Fruit fly (Drosophila melanogaster) whole organism, embryonic: ENCODE measurements around the gene KdelR.

Experiments used
- Abd-B ChIP-seq: fragments of 200-800 bp; sonication (Bioruptor generic); optimal IDR thresholded peaks from 2 replicates; lab custom pipeline; 2018; ENCODE audit warnings: missing biosample characterization, mild to moderate bottlenecking, missing genetic modification characterization, moderate library complexity
- BEAF-32 ChIP-seq: fragments of 200-800 bp; sonication (Bioruptor generic); optimal IDR thresholded peaks from 3 replicates; lab custom pipeline; 2017; ENCODE audit warnings: missing biosample characterization, missing genetic modification characterization, mild to moderate bottlenecking, moderate library complexity, missing genetic modification reagents
- CG10366 ChIP-seq: fragments of 200-800 bp; sonication (Bioruptor generic); IDR thresholded peaks from 2 replicates; pipeline ENCODE4 v1.3.6; 2022; ENCODE audit warnings: missing biosample characterization, missing genetic modification characterization
- CG11398 ChIP-seq: fragments of 200-800 bp; sonication (Bioruptor generic); optimal IDR thresholded peaks from 2 replicates; lab custom pipeline; 2016; ENCODE audit warnings: missing biosample characterization, missing genetic modification characterization
- CG12236 ChIP-seq: fragments of 200-800 bp; sonication (Bioruptor generic); optimal IDR thresholded peaks from 2 replicates; lab custom pipeline; 2016; ENCODE audit warnings: missing biosample characterization, missing genetic modification characterization
- CG12744 ChIP-seq: fragments of 200-800 bp; sonication (Bioruptor generic); optimal IDR thresholded peaks from 2 replicates; lab custom pipeline; 2016; ENCODE audit warnings: missing biosample characterization, missing genetic modification characterization
- CG14050 ChIP-seq: fragments of 200-800 bp; sonication (Bioruptor generic); IDR thresholded peaks from 3 replicates; pipeline ENCODE4 v1.3.6; 2022; ENCODE audit warnings: missing biosample characterization, missing genetic modification characterization
- CG14965 ChIP-seq: fragments of 200-800 bp; sonication (Bioruptor generic); optimal IDR thresholded peaks from 2 replicates; lab custom pipeline; 2016; ENCODE audit warnings: missing biosample characterization, missing genetic modification characterization, borderline replicate concordance
- CG15269 ChIP-seq: fragments of 200-800 bp; sonication (Bioruptor generic); optimal IDR thresholded peaks from 2 replicates; lab custom pipeline; 2018; ENCODE audit warnings: missing biosample characterization, mild to moderate bottlenecking, missing genetic modification characterization, moderate library complexity
- CG15514 ChIP-seq: fragments of 200-800 bp; sonication (Bioruptor generic); optimal IDR thresholded peaks from 3 replicates; lab custom pipeline; 2017; ENCODE audit warnings: missing biosample characterization, missing genetic modification characterization, mild to moderate bottlenecking, moderate library complexity, missing genetic modification reagents
- CG16779 ChIP-seq: fragments of 200-800 bp; sonication (Bioruptor generic); IDR thresholded peaks from 2 replicates; pipeline ENCODE4 v1.3.6; 2022; ENCODE audit warnings: missing biosample characterization, missing genetic modification characterization
- CG17568 ChIP-seq: fragments of 200-800 bp; sonication (Bioruptor generic); optimal IDR thresholded peaks from 2 replicates; lab custom pipeline; 2018; ENCODE audit warnings: missing biosample characterization, mild to moderate bottlenecking, missing genetic modification characterization, moderate library complexity
- CG2889 ChIP-seq: fragments of 200-800 bp; sonication (Bioruptor generic); IDR thresholded peaks from 3 replicates; pipeline ENCODE4 v1.3.6; 2022; ENCODE audit warnings: missing biosample characterization, missing genetic modification characterization
- CG30403 ChIP-seq: fragments of 200-800 bp; sonication (Bioruptor generic); optimal IDR thresholded peaks from 3 replicates; lab custom pipeline; 2016; ENCODE audit warnings: missing biosample characterization, missing genetic modification characterization
- CG3281 ChIP-seq: fragments of 200-800 bp; sonication (Bioruptor generic); optimal IDR thresholded peaks from 3 replicates; lab custom pipeline; 2017; ENCODE audit warnings: missing biosample characterization, mild to moderate bottlenecking, missing genetic modification characterization
- CG33213 ChIP-seq: fragments of 200-800 bp; sonication (Bioruptor generic); optimal IDR thresholded peaks from 3 replicates; lab custom pipeline; 2016; ENCODE audit warnings: missing biosample characterization, missing genetic modification characterization
- CG7963 ChIP-seq: fragments of 200-800 bp; sonication (Bioruptor generic); IDR thresholded peaks from 3 replicates; pipeline ENCODE4 v1.3.6; 2022; ENCODE audit warnings: missing biosample characterization, missing genetic modification characterization; ENCODE audit not compliant: partially characterized antibody
- D19A ChIP-seq: fragments of 200-800 bp; optimal IDR thresholded peaks from 3 replicates; lab custom pipeline; 2019; ENCODE audit warnings: missing biosample characterization, mild to moderate bottlenecking, missing genetic modification characterization, moderate library complexity
- Dip3 ChIP-seq: fragments of 200-800 bp; sonication (Bioruptor generic); optimal IDR thresholded peaks from 3 replicates; lab custom pipeline; 2016; ENCODE audit warnings: missing biosample characterization, missing genetic modification characterization
- Dll ChIP-seq: fragments of 200-800 bp; sonication (Bioruptor generic); IDR thresholded peaks from 4 replicates; pipeline ENCODE4 v1.3.6; 2022; ENCODE audit warnings: missing biosample characterization, missing genetic modification characterization; ENCODE audit not compliant: partially characterized antibody
- E2f1 ChIP-seq: fragments of 200-800 bp; sonication (Bioruptor generic); IDR thresholded peaks from 2 replicates; pipeline ENCODE4 v1.3.6; 2022; ENCODE audit warnings: missing biosample characterization, missing genetic modification characterization
- Elba2 ChIP-seq: fragments of 200-800 bp; sonication (Bioruptor generic); optimal IDR thresholded peaks from 3 replicates; lab custom pipeline; 2016; ENCODE audit warnings: missing biosample characterization, missing genetic modification characterization
- Gug ChIP-seq: fragments of 200-800 bp; sonication (Bioruptor generic); IDR thresholded peaks from 4 replicates; pipeline ENCODE4 v1.3.6; 2022; ENCODE audit warnings: missing biosample characterization, missing genetic modification characterization
- Hsf ChIP-seq: fragments of 200-800 bp; sonication (Bioruptor generic); optimal IDR thresholded peaks from 3 replicates; lab custom pipeline; 2016; ENCODE audit warnings: missing biosample characterization, missing genetic modification characterization
- Kr ChIP-seq: fragments of 200-800 bp; sonication (Bioruptor generic); optimal IDR thresholded peaks from 2 replicates; lab custom pipeline; 2017; ENCODE audit warnings: missing biosample characterization, mild to moderate bottlenecking, missing genetic modification characterization
- Lim3 ChIP-seq: fragments of 200-800 bp; sonication (Bioruptor generic); IDR thresholded peaks from 2 replicates; pipeline ENCODE4 v1.3.6; 2022; ENCODE audit warnings: missing biosample characterization, missing genetic modification characterization
- MTF-1 ChIP-seq: fragments of 200-800 bp; sonication (Bioruptor generic); optimal IDR thresholded peaks from 2 replicates; lab custom pipeline; 2018; ENCODE audit warnings: missing biosample characterization, mild to moderate bottlenecking, missing genetic modification characterization, borderline replicate concordance
- Meics ChIP-seq: fragments of 200-800 bp; sonication (Bioruptor generic); optimal IDR thresholded peaks from 2 replicates; lab custom pipeline; 2017; ENCODE audit warnings: missing biosample characterization, mild to moderate bottlenecking, missing genetic modification characterization
- Myb ChIP-seq: fragments of 200-800 bp; sonication (Bioruptor generic); optimal IDR thresholded peaks from 2 replicates; lab custom pipeline; 2016; ENCODE audit warnings: missing biosample characterization, missing genetic modification characterization
- NFAT ChIP-seq: fragments of 200-800 bp; sonication (Bioruptor generic); IDR thresholded peaks from 2 replicates; pipeline ENCODE4 v1.3.6; 2022; ENCODE audit warnings: missing biosample characterization, missing genetic modification characterization
- Neu2 ChIP-seq: fragments of 200-800 bp; sonication (Bioruptor generic); optimal IDR thresholded peaks from 3 replicates; lab custom pipeline; 2016; ENCODE audit warnings: missing biosample characterization, missing genetic modification characterization, borderline replicate concordance
- Opbp ChIP-seq: fragments of 200-800 bp; sonication (Bioruptor generic); IDR thresholded peaks from 3 replicates; pipeline ENCODE4 v1.3.6; 2022; ENCODE audit warnings: missing biosample characterization, missing genetic modification characterization; ENCODE audit not compliant: partially characterized antibody
- Ptx1 ChIP-seq: fragments of 200-800 bp; sonication (Bioruptor generic); IDR thresholded peaks from 2 replicates; pipeline ENCODE4 v1.3.6; 2022; ENCODE audit warnings: missing biosample characterization, missing genetic modification characterization
- Six4 ChIP-seq: fragments of 200-800 bp; sonication (Bioruptor generic); optimal IDR thresholded peaks from 2 replicates; lab custom pipeline; 2016; ENCODE audit warnings: missing biosample characterization, missing genetic modification characterization
- Trl ChIP-seq, 3 experiments: fragments of >200 bp in 2 of 3; fragments of 200-800 bp in 1 of 3; sonication (Bioruptor generic) in 1 of 3; optimal IDR thresholded peaks; 2 replicates in 1 of 3; 3 replicates in 2 of 3; lab custom pipeline; 2016 to 2017; ENCODE audit warnings: missing biosample characterization in 1 of 3, missing genetic modification characterization in 1 of 3
- cas ChIP-seq: fragments of 200-800 bp; sonication (Bioruptor generic); IDR thresholded peaks from 2 replicates; pipeline ENCODE4 v1.3.6; 2022; ENCODE audit warnings: missing biosample characterization, missing genetic modification characterization
- cg ChIP-seq: fragments of 200-800 bp; sonication (Bioruptor generic); optimal IDR thresholded peaks from 3 replicates; lab custom pipeline; 2019; ENCODE audit warnings: missing biosample characterization, mild to moderate bottlenecking, missing genetic modification characterization, moderate library complexity
- ewg ChIP-seq: fragments of 200-800 bp; sonication (Bioruptor generic); optimal IDR thresholded peaks from 3 replicates; lab custom pipeline; 2017; ENCODE audit warnings: mild to moderate bottlenecking, missing biosample characterization, missing genetic modification reagents, missing genetic modification characterization
- gcm2 ChIP-seq: fragments of 200-800 bp; sonication (Bioruptor generic); optimal IDR thresholded peaks from 2 replicates; lab custom pipeline; 2016; ENCODE audit warnings: missing biosample characterization, missing genetic modification characterization
- grn ChIP-seq: fragments of 200-800 bp; sonication (Bioruptor generic); optimal IDR thresholded peaks from 3 replicates; lab custom pipeline; 2017; ENCODE audit warnings: missing biosample characterization, missing genetic modification characterization
- gro ChIP-seq: fragments of 200-800 bp; sonication (Bioruptor generic); optimal IDR thresholded peaks from 2 replicates; lab custom pipeline; 2016; ENCODE audit warnings: missing biosample characterization, missing genetic modification characterization
- jigr1 ChIP-seq: fragments of 200-800 bp; sonication (Bioruptor generic); IDR thresholded peaks from 3 replicates; pipeline ENCODE4 v1.3.6; 2022; ENCODE audit warnings: missing biosample characterization, missing genetic modification characterization
- maf-S ChIP-seq: fragments of 200-800 bp; sonication (Bioruptor generic); optimal IDR thresholded peaks from 2 replicates; lab custom pipeline; 2016; ENCODE audit warnings: missing biosample characterization, missing genetic modification characterization
- mam ChIP-seq: fragments of 200-800 bp; sonication (Bioruptor generic); optimal IDR thresholded peaks from 3 replicates; lab custom pipeline; 2016; ENCODE audit warnings: missing biosample characterization, missing genetic modification characterization
- odd ChIP-seq: fragments of 200-800 bp; sonication (Bioruptor generic); optimal IDR thresholded peaks from 2 replicates; lab custom pipeline; 2017; ENCODE audit warnings: missing biosample characterization, mild to moderate bottlenecking, missing genetic modification characterization
- pb ChIP-seq: fragments of 200-800 bp; sonication (Bioruptor generic); optimal IDR thresholded peaks from 3 replicates; lab custom pipeline; 2016; ENCODE audit warnings: missing biosample characterization, missing genetic modification characterization
- row ChIP-seq: fragments of 200-800 bp; sonication (Bioruptor generic); IDR thresholded peaks from 3 replicates; pipeline ENCODE4 v1.3.6; 2022; ENCODE audit warnings: missing biosample characterization, missing genetic modification characterization
- stc ChIP-seq: fragments of 200-800 bp; sonication (Bioruptor generic); IDR thresholded peaks from 2 replicates; pipeline ENCODE4 v1.3.6; 2022; ENCODE audit warnings: missing biosample characterization, missing genetic modification characterization
- tin ChIP-seq: fragments of 200-800 bp; sonication (Bioruptor generic); optimal IDR thresholded peaks from 3 replicates; lab custom pipeline; 2016; ENCODE audit warnings: missing biosample characterization, missing genetic modification characterization
- z ChIP-seq: fragments of 200-800 bp; sonication (Bioruptor generic); IDR thresholded peaks from 3 replicates; pipeline ENCODE4 v1.3.6; 2022; ENCODE audit warnings: missing biosample characterization, missing genetic modification characterization

Gene KdelR

DNA sequence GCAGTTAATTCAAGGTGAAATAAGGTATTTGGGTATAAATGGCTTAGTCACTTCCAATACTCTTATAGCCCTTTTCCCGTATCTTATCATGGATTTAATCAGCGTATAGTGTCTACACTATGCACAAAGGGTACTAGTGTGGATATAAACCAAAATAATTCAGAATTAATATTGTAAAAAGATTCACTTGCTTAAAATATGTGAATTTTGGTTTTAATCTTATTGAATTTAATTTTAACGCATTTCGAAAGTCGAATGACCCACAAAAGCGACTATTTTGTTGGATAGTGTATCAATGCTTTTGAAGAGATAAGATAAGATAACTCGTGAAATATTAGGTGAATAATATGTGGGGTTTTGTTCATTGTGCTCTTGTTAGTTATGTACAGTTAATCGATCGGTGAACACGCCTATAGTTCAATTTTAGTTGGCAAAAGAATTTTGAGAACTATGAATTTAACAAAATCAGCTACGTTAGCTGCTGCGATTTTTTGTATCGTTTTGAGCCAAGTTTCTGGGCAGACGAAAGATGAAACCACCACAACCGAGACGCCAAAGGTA, 44.7 kb upstream of the KdelR start, which contains the start of gene CG5096 (continued):
- TF ChIP-seq MTF-1 (GFP tag; lab: Kevin White, UChicago): peak; percentile 60
- no peak for TF ChIP-seq z
- TF ChIP-seq CG11398 (GFP tag; lab: Kevin White, UChicago): peak; percentile 62
- peak; percentile 96 for TF ChIP-seq D19A (tag; lab: Kevin White, UChicago)
- peak; percentile 49 for TF ChIP-seq CG12236 (GFP tag; lab: Kevin White, UChicago)
- TF ChIP-seq CG15514 (GFP tag; lab: Kevin White, UChicago): peak; percentile 85
- TF ChIP-seq tin (GFP tag; lab: Kevin White, UChicago): peak; percentile 67
- TF ChIP-seq CG17568: peak; percentile 86
- TF ChIP-seq ewg: peak; percentile 64
- TF ChIP-seq cg (GFP tag; lab: Kevin White, UChicago): no peak
- peak; percentile 91 for TF ChIP-seq Meics (GFP tag; lab: Kevin White, UChicago)
- TF ChIP-seq CG3281: peak; percentile 92
- peak; percentile 86 for TF ChIP-seq mam (GFP tag; lab: Kevin White, UChicago)
- TF ChIP-seq CG14965 (GFP tag; lab: Kevin White, UChicago): no peak
- TF ChIP-seq grn (GFP tag; lab: Kevin White, UChicago): peak; percentile 97
- peak; percentile 90 for TF ChIP-seq gro (GFP tag; lab: Kevin White, UChicago)
- TF ChIP-seq jigr1 (GFP tag; lab: Robert Waterston, UW): 0 out of 3 replicates have a peak, but pooled peaks have one; percentile 47
- TF ChIP-seq CG30403 (GFP tag; lab: Kevin White, UChicago): peak; percentile 85
- 0 out of 2 replicates have a peak, but pooled peaks have one; percentile 60 for TF ChIP-seq CG16779 (GFP tag; lab: Robert Waterston, UW)
- peak; percentile 45 for TF ChIP-seq CG33213 (GFP tag; lab: Kevin White, UChicago)
- peak; percentile 67 for TF ChIP-seq maf-S (GFP tag; lab: Kevin White, UChicago)
- no peak for TF ChIP-seq Dll (GFP tag; lab: Robert Waterston, UW)
- peak; percentile 76; the same call in 1 of the 2 replicates for TF ChIP-seq cas (GFP tag; lab: Robert Waterston, UW)
- TF ChIP-seq CG7963: no peak
- TF ChIP-seq CG10366 (GFP tag; lab: Robert Waterston, UW): peak; percentile 91
- peak; percentile 55; the same call in 1 of the 2 replicates for TF ChIP-seq Lim3 (GFP tag; lab: Robert Waterston, UW)
- no peak for TF ChIP-seq Abd-B (GFP tag; lab: Kevin White, UChicago)
- TF ChIP-seq Dip3 (GFP tag; lab: Kevin White, UChicago): peak; percentile 87
- no peak for TF ChIP-seq Opbp (GFP tag; lab: Robert Waterston, UW)
- TF ChIP-seq stc (GFP tag; lab: Robert Waterston, UW): peak; percentile 86
- no peak for TF ChIP-seq Gug
- peak; percentile 87 for TF ChIP-seq CG14050 (GFP tag; lab: Robert Waterston, UW)
- no peak for TF ChIP-seq Neu2 (GFP tag; lab: Kevin White, UChicago)
- TF ChIP-seq E2f1 (GFP tag; lab: Robert Waterston, UW): peak; percentile 88
- peak; percentile 95 for TF ChIP-seq CG15269 (tag; lab: Kevin White, UChicago)
- no peak for TF ChIP-seq Elba2 (GFP tag; lab: Kevin White, UChicago)
- peak; percentile 75 for TF ChIP-seq odd (GFP tag; lab: Kevin White, UChicago)
- TF ChIP-seq pb: no peak
- peak; percentile 96 for TF ChIP-seq row (GFP tag; lab: Robert Waterston, UW)
- peak; percentile 93 for TF ChIP-seq CG2889
- TF ChIP-seq Myb (GFP tag; lab: Kevin White, UChicago): peak; percentile 68
- peak; percentile 82 for TF ChIP-seq CG12744 (GFP tag; lab: Kevin White, UChicago)
- TF ChIP-seq Trl (optimal IDR thresholded peaks at IDR 0.05; lab: Kevin White, UChicago): no peak
- peak; percentile 74 for TF ChIP-seq Trl (GFP tag; optimal IDR thresholded peaks at IDR 0.05; lab: Kevin White, UChicago)
- peak; percentile 79 for TF ChIP-seq Hsf (GFP tag; lab: Kevin White, UChicago)
- no peak for TF ChIP-seq Kr (GFP tag; lab: Kevin White, UChicago)
- peak; percentile 68 for TF ChIP-seq Six4 (GFP tag; lab: Kevin White, UChicago)
- TF ChIP-seq gcm2 (GFP tag; lab: Kevin White, UChicago): peak; percentile 23
- TF ChIP-seq Ptx1 (GFP tag; lab: Robert Waterston, UW): peak; percentile 89
- TF ChIP-seq NFAT (GFP tag; lab: Robert Waterston, UW): no peak; the same call in 1 of the 2 replicates
- no peak for TF ChIP-seq BEAF-32 (GFP tag; lab: Kevin White, UChicago)
